Worm (Caenorhabditis elegans): ENCODE results near the gene F25G6.1.

F25G6.1 gene

DNA sequence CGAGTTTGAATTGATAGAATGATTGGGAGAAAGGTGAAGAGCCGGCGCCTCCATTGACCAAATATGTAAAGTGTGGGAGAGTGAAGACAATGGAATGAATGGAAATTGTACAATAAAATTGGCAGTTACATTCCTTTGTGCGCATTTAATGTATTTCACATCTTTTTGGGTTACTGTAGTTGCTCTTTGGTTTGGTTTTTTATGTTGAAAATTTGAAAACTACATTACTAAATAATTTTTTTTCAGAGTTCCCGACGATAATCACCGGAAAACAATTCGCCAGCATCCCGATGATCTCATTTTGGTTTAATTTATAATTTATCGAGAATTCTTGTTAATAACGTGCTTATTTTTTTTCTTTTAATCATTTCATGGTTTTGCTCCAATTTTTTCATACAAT lies 6.1 kb downstream of the F25G6.1 start, which contains the start of gene C10B5.1:
Gene C10B5.1, plus strand, starts transcription at position 301 of the 400 bp plus-strand sequence.
- TF ChIP-seq unc-62 (GFP tag; optimal IDR thresholded peaks at IDR 0.05): no peak

DNA sequence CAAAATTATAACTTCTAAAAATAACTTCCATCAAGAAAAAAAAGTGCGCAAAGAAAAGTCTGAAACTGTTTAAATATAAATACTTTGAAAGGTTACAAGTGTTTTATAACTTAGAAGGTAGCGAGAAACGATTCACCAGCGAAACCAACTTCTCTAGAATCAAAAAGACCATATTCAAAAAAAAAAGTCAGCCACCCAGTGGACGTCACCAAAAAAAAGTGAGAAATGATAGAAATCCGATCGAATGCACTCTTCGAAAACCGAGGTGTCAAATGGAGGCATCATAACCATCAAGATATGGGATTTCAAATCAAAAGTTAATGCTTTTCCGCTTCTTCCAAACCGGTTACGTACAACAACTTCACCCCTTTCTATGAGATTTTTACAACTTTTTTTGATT lies 11.6 kb downstream of the F25G6.1 start:
- no peak for TF ChIP-seq unc-62 (GFP tag; optimal IDR thresholded peaks at IDR 0.05)

DNA sequence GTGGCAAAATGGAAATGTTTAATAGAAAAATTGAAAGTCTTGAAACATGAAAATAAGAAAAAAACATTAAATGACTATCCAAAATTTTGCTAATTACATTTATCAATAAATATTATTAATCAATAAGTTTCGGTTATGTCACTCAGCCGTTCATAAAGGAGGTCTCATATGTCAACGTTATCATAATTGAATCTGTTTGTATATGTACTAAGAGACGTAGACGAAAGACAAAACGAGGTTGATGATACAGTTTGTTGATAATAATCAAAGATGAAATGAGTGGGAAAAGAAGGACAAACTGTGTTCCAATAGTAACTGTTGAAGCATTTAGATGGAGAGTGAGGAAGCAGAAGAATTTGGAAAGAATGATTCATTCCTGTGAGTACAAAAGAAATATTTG lies 12.1 kb downstream of the F25G6.1 start:
- no peak for TF ChIP-seq unc-62 (GFP tag; optimal IDR thresholded peaks at IDR 0.05)

DNA sequence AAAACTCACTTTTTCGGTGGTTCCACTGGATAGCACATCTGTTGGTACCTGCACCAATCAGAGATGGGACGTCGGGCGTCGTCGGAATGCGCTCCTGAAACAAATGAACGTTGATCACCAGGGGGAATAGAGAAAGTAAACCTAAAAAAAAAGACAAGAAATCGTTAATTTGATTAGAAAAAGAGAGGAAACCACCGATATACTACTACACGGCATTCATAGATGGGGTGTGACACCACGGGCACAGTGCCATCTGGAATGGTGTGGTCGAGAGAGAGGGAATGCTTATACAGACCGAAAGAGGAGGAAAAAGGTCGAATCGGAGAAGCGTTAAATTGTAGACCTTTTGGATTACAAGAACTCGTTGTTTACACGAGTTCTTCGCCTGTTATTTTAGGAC lies 13.2 kb downstream of the F25G6.1 start, which contains the start of gene C10B5.3:
Gene C10B5.3, minus strand, starts transcription at position 101 of the 400 bp plus-strand sequence.
- no peak for TF ChIP-seq unc-62 (GFP tag; optimal IDR thresholded peaks at IDR 0.05)

DNA sequence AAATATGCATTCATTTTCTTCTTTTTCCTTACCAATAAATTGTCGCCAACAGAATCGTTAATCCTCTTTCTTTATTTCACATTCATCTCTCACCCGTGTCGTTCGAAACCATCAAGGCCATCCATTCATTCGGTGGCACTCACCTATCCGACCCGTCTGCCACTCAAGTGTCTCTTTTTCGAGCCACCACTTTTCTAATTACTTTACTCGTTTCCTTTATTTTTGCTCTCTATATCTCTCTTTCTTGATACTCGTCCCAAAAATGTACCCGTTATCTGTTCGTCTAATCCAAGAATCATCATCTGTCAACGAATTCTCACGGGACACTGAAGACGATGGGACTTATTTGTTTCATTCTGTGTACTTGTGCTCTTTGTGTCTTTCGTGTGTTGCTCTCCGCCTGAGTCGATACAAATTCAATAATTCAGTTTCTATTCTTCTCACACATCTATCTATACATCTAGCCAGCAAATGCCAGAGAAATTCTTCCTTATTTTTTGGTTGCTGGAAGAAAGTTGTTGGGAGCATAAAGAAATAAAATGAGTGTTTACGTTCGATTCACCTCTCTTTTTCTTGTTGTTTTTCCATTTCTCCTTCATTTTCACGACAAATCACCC lies 17.9 kb downstream of the F25G6.1 start:
- no peak for TF ChIP-seq unc-62 (GFP tag; optimal IDR thresholded peaks at IDR 0.05)

DNA sequence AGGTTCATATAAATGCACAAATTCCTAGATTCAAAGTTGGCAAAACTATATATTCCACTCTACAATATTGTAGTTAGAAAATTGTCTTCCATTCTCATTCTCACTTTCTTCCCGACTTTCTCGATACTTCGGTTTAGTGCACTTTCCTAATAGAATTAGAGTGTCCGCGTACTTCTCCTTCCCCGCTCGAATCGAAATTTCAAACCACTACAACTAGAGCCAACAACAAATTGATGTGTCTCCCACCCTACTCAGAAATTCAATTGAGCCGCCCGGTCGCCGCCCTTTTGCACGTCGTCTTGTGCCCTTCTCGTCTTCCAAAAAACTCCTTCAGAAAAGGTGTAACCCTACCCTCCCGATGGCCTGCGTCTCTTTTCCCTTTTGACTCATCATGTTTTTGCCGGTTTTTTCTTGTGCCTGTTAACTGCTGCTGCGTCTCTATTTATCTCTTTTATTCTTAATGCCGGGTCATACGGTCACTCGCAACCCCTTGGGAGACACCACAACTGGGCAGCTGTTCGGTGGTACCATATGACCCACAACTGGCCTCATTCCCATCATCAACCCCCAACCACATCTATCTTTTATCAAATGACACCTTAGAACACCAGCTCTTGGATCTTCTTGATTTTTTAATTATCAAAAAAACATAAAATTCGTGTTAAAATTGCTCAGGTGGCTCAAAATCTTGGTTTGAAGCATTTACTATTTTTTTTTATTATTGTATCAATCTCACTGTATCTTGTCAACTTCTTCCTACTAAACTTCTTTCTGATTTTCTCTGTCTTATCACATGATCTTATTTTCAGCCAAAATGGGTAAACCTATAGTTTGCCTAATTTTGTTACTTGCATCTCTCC lies 19.5 kb downstream of the F25G6.1 start, which contains the start of gene tag-196:
Gene tag-196, plus strand, starts transcription at position 810 of the 860 bp plus-strand sequence.
- TF ChIP-seq unc-62 (GFP tag; optimal IDR thresholded peaks at IDR 0.05): no peak

DNA sequence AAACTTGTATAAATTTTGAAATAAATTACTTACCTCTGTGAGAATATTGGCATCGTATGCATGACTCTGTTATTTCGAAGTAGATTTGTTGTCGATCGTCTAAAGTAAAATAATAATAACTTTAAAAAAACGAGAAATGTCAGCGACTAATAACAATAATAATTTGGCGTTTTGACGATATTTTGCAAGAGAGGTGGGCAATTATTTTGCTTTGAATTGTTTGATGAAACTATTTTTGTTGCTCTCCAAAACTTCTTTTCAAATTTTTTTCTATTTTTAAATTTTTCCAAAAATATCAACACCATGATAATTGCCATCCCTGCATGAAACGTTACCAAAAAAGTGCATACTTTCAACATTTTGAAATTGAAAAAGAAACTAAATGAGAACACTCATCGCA lies 24.3 kb downstream of the F25G6.1 start, which contains the start of gene F41E6.7:
Gene F41E6.7, minus strand, starts transcription at position 101 of the 400 bp plus-strand sequence.
- TF ChIP-seq unc-62 (GFP tag; optimal IDR thresholded peaks at IDR 0.05): no peak

DNA sequence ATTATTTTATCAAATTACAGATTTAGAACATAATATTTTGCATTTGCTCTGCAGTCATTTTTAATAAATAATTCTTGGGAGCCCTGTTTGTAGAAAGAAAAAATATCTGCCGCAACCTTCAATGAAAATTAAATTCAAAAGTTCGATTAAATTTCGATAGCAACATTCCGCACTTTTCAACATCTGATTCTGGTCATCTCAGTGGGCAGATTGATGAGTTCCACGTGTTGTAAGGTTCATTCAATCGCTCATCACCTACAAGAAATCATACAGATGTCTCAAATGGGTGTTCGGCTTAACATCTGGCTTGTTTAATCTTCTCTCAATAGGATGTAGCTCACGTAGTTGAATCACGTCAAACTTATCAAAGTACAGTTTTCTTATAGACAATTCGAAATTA lies 25.1 kb downstream of the F25G6.1 start:
- no peak for TF ChIP-seq unc-62 (GFP tag; optimal IDR thresholded peaks at IDR 0.05)

DNA sequence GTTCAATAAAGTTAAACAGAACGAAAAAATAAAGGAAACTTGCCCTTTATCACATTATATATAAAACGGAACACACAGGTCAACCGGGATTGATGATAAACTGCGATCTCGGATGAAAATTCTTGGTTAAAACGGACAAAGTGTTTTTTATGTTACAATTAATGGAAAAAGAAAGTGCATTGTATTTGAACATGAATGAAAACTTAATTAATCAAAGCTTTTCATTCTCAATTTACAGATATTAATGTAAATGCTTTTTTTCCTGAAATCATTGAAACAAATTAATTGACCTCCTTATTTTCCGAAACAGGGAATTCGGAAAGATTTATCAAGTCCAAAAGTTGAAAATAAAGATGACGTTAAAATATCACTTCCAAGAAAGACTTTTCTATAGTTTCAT lies 26.6 kb downstream of the F25G6.1 start, which contains the start of gene F41E6.8:
Gene F41E6.8, minus strand, starts transcription at position 101 of the 400 bp plus-strand sequence.
- TF ChIP-seq unc-62 (GFP tag; optimal IDR thresholded peaks at IDR 0.05): no peak

DNA sequence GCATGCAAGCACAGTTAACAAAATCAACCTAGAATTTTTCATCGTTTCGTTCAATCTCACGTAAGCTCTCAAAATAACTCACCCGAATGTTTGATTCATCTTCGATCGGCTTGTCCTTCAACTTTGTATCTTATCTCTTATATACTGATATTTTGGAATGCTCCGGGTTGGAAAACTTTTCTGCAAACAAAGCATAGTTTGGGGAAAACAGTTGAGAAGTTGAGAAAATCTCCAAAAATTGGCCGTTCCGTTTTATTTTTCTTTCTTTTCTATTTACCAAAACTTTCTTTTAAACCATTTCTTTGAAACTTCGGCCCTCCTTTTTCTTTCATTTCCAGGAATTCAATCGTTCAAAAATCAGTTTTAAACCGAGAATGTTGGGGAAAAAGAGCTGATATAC lies 27.8 kb downstream of the F25G6.1 start, which contains the start of gene F41E6.15:
Gene F41E6.15, minus strand, starts transcription at position 101 of the 400 bp plus-strand sequence.
- no peak for TF ChIP-seq unc-62 (GFP tag; optimal IDR thresholded peaks at IDR 0.05)

DNA sequence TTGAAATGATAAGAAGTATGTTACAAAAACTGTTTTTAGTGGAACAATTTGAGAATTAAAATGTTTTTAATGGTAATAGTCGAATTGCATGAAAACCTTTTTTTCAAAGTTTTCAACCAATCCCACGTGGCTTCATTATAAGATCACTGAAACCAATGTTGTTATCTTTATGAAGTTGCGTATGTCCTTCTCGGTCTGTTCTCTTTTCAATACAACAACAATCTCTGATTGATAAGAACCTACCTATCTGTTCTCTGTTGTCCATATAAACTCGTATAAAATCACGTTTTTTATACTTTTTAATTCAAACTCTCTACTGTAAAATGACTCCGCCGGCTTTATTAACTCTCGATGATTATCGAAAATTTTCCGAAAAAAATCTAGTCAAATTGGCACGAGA lies 28.4 kb downstream of the F25G6.1 start, which contains the start of gene F41E6.5:
Gene F41E6.5, plus strand, starts transcription at position 209 of the 400 bp plus-strand sequence.
- no peak for TF ChIP-seq unc-62 (GFP tag; optimal IDR thresholded peaks at IDR 0.05)

DNA sequence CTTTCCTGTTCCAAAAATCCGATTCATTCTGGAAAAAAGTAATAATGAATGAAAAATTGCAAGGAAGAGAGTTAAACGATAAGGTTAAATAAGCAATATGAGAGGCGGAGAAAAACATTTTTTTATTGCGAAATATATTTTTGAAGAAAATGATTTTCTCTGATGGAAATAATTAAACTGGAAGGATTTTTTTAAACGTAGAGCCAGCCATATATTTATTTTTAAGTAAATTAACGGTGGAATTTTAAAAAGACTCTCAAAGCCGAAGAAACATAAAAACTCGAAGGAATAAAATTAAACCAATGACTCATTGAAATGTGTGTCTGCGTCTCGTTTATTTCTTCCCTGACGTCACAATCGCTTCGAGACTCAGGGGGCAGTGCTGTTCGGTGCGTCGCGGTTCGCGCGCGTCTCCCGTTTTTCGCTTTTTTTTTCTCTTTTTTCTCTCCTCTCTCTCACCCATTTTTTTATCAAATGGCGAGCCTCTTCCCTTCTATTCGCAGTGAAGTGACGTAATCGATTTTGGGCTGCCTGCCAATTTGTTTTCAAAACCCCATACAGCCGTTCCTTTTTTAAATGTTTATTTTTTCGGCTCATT lies 31.3 kb downstream of the F25G6.1 start, which contains the start of gene vps-60:
Gene vps-60, minus strand, starts transcription at position 30 of the 598 bp plus-strand sequence.
- no peak for TF ChIP-seq unc-62 (GFP tag; optimal IDR thresholded peaks at IDR 0.05)

DNA sequence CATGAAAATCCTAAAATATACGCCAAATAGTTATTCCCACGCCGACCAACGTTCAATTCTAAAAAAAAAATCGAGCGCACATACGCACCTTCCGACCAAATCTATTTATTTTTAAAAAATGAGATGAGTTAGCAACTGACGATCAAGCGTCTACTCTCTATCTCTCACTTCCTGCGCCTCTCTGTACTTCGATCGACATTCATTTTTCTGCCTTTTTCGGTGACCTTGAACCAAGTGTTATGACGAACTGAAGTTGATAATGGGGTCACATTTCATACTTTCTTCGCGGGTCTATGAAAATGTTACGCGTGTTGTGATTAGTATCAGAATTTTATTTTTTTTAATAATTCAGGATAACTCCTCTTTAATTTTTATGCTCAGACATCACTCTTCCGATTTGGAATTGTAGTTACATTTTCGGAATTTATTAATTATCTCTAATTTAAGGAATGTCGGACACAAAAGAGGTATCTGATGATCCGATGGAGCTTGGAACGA lies 32.5 kb downstream of the F25G6.1 start, which contains the start of gene smk-1:
Gene smk-1, plus strand, starts transcription at position 448 of the 498 bp plus-strand sequence.
- TF ChIP-seq unc-62 (GFP tag; optimal IDR thresholded peaks at IDR 0.05): no peak

DNA sequence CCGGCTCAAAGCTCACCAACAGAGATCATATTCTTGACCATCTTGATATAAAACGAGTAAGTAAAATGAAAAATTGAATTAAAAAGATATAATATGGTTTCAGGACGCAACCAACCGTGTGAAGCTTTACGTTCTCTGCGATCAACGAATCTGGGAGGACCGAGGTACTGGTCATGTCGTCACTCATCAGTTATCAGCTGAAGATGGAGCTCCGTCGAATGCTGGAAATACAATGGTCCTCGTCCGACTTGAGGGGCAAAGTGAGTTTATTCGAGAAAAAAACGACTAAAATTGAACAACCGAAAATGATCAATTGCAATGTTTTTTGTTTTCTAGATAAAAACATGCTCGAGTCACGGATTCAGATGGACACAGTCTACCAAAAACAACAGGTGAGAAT lies 33.6 kb downstream of the F25G6.1 start:
- no peak for TF ChIP-seq unc-62 (GFP tag; optimal IDR thresholded peaks at IDR 0.05)

DNA sequence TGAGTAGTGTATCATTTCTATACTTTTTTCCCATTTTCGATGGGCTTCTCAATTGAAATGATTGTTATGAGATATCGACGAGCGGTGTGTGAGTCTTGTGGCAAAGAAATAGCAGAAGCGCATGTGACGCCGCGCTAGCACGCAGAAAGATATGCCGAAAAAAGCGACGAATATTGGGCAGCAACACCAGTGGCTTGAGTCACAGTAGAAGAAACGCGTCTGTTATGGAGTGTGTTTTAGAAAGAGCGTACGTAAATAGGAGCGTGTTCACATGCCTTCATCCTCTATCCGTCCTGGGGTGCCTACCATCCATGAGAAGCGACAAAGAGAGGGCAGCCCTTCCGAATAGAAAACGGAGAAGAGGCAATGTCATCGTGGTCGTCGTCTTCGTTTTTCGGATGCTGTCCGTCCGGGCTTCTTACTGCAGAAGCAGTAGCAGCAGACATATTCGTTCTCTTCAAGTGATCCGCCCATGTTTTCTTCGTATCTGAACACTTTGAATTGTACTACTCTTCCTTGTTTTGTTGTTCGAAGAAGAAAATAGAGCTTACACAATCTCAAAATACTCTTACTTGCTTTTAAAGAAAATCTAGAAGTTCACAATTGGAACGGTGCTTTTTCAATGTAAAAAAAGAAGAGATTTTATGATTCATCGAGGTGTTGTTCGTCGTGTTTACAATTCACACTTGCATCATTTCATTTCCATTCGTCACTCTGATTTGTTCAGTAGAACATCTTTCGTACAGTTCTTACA lies 35.1 kb downstream of the F25G6.1 start:
- no peak for TF ChIP-seq unc-62 (GFP tag; optimal IDR thresholded peaks at IDR 0.05)
